Worm (Caenorhabditis elegans) whole organism, young adult: ENCODE results near the gene best-20.

Experiments used
- ZK185.1 ChIP-seq: sonication (generic microtip); optimal IDR thresholded peaks from 2 replicates; lab custom pipeline; 2016; ENCODE audit warnings: mild to moderate bottlenecking, missing genetic modification characterization, missing compliant biosample characterization; ENCODE audit not compliant: poor library complexity, severe bottlenecking
- attf-3 ChIP-seq: fragments of 200-800 bp; sonication (Bioruptor generic); conservative IDR thresholded peaks from 2 replicates; pipeline ENCODE4 v1.3.6; 2022; ENCODE audit warnings: missing genetic modification reagents, missing genetic modification characterization, missing compliant biosample characterization
- madf-6 ChIP-seq: fragments of 200-800 bp; sonication (Bioruptor generic); IDR thresholded peaks from 2 replicates; pipeline ENCODE4 v1.3.6; 2022; ENCODE audit warnings: missing genetic modification reagents, missing genetic modification characterization, missing compliant biosample characterization
- ztf-28 ChIP-seq: fragments of 200-800 bp; sonication (Bioruptor generic); IDR thresholded peaks from 2 replicates; pipeline ENCODE4 v1.3.6; 2022; ENCODE audit warnings: missing genetic modification reagents, missing genetic modification characterization, missing compliant biosample characterization

ce11 chrIV:3807092-3807491, 51.1 kb downstream of the best-20 start, which contains the start of gene M02B7.7:
- TF ChIP-seq ztf-28 = no peak
- TF ChIP-seq attf-3 = no peak
- no peak for TF ChIP-seq ZK185.1 (tag; lab: Kevin White, UChicago)
- no peak for TF ChIP-seq madf-6 (GFP tag; lab: Robert Waterston, UW)
